Worm (Caenorhabditis elegans) whole organism, early embryonic: ENCODE data around the gene faxc-2.

Experiments used
- B0310.2 ChIP-seq: sonication (generic microtip); optimal IDR thresholded peaks from 2 replicates; lab custom pipeline; 2016; ENCODE audit warnings: mild to moderate bottlenecking, missing genetic modification characterization, missing compliant biosample characterization
- F13C5.2 ChIP-seq: sonication (generic microtip); optimal IDR thresholded peaks from 2 replicates; lab custom pipeline; 2017; ENCODE audit warnings: mild to moderate bottlenecking, missing genetic modification characterization, inconsistent platforms, missing compliant biosample characterization
- aly-1 ChIP-seq: sonication (generic microtip); optimal IDR thresholded peaks from 2 replicates; lab custom pipeline; 2016; ENCODE audit warnings: missing genetic modification characterization, missing compliant biosample characterization
- ama-1 ChIP-seq: fragments of 150-350 bp; optimal IDR thresholded peaks from 2 replicates; lab custom pipeline; 2014
- ceh-13 ChIP-seq: fragments of 200-800 bp; sonication (Bioruptor generic); optimal IDR thresholded peaks from 2 replicates; lab custom pipeline; 2018; ENCODE audit warnings: mild to moderate bottlenecking, missing genetic modification characterization, missing compliant biosample characterization
- ceh-36 ChIP-seq: sonication (generic microtip); optimal IDR thresholded peaks from 2 replicates; lab custom pipeline; 2016; ENCODE audit warnings: missing genetic modification characterization, inconsistent platforms, missing compliant biosample characterization
- ets-7 ChIP-seq: sonication (generic microtip); optimal IDR thresholded peaks from 2 replicates; lab custom pipeline; 2016; ENCODE audit warnings: missing genotype, missing genetic modification characterization, missing compliant biosample characterization
- flt-1 ChIP-seq: fragments of 200-800 bp; sonication (Bioruptor generic); IDR thresholded peaks from 2 replicates; pipeline ENCODE4 v1.3.6; 2022; ENCODE audit warnings: missing genetic modification characterization, missing compliant biosample characterization
- hmbx-1 ChIP-seq: sonication (generic microtip); optimal IDR thresholded peaks from 2 replicates; lab custom pipeline; 2016; ENCODE audit warnings: mild to moderate bottlenecking, missing genetic modification characterization, missing compliant biosample characterization
- hmg-4 ChIP-seq: fragments of 200-800 bp; sonication (Bioruptor generic); optimal IDR thresholded peaks from 2 replicates; lab custom pipeline; 2018; ENCODE audit warnings: mild to moderate bottlenecking, missing genetic modification characterization, missing compliant biosample characterization
- hnd-1 ChIP-seq: sonication (generic microtip); optimal IDR thresholded peaks from 2 replicates; lab custom pipeline; 2016; ENCODE audit warnings: missing genetic modification characterization, missing compliant biosample characterization
- pes-1 ChIP-seq: fragments of 200-800 bp; sonication (Bioruptor generic); IDR thresholded peaks from 2 replicates; pipeline ENCODE4 v1.3.6; 2022; ENCODE audit warnings: missing genetic modification reagents, missing genetic modification characterization, missing compliant biosample characterization
- scrt-1 ChIP-seq: fragments of 200-800 bp; sonication (Bioruptor generic); IDR thresholded peaks from 2 replicates; pipeline ENCODE4 v1.3.6; 2022; ENCODE audit warnings: missing genetic modification characterization, missing compliant biosample characterization
- sea-1 ChIP-seq: fragments of 200-800 bp; sonication (Bioruptor generic); conservative IDR thresholded peaks from 2 replicates; pipeline ENCODE4 v1.3.6; 2022; ENCODE audit warnings: missing genetic modification characterization, missing compliant biosample characterization
- tbx-11 ChIP-seq: fragments of 200-800 bp; sonication (Bioruptor generic); IDR thresholded peaks from 2 replicates; pipeline ENCODE4 v1.3.6; 2022; ENCODE audit warnings: missing genetic modification characterization, missing compliant biosample characterization
- tbx-37 ChIP-seq: fragments of 200-800 bp; sonication (Bioruptor generic); conservative IDR thresholded peaks from 2 replicates; pipeline ENCODE4 v1.3.6; 2022; ENCODE audit warnings: missing genetic modification reagents, missing genetic modification characterization, missing compliant biosample characterization
- tra-4 ChIP-seq: sonication (generic microtip); optimal IDR thresholded peaks from 2 replicates; lab custom pipeline; 2017; ENCODE audit warnings: missing genetic modification characterization, missing compliant biosample characterization

faxc-2 gene

DNA sequence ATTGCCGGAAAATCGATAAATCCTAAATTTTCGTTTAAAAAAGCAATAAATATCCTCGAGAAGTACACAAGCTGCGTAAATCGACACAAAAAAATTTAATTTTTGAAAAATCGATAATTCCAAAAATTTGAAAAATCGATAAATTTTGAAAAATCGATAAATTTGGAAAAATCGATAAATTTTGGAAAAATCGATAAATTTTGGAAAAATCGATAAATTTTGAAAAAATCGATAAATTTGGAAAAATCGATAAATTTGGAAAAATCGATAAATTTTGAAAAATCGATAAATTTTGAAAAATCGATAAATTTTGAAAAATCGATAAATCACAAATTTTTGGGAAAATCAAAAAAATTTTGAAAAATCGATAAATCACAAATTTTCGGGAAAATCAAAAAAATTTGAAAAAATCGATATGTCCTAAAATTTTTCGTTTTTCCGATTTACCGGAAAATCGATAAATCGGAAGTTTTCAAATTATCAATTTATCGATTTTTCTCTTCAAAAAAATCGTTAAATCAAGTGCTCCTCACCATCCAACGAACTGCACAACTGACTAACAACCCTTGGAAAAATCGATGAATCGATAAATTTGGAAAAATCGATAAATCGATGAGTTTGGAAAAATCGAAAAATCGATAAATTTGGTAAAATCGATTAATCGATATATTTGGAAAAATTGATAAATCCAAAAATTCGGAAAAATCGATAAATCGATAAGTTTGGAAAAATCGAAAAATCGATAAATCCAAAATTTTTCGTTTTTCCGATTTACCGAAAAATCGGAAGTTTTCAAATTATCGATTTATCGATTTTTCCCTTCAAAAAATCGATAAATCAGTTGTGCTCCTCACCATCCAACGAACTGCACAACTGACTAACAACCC is 6.8 kb downstream of the faxc-2 start:
- TF ChIP-seq tbx-37 (GFP tag; lab: Robert Waterston, UW) (no peak), aly-1 (tag; lab: Kevin White, UChicago) (no peak), pes-1 (GFP tag; lab: Robert Waterston, UW) (no peak), sea-1 (GFP tag; lab: Robert Waterston, UW) (no peak), scrt-1 (no peak), ets-7 (tag; lab: Kevin White, UChicago) (no peak), hmbx-1 (tag; lab: Kevin White, UChicago) (no peak), tra-4 (tag; lab: Kevin White, UChicago) (no peak)

DNA sequence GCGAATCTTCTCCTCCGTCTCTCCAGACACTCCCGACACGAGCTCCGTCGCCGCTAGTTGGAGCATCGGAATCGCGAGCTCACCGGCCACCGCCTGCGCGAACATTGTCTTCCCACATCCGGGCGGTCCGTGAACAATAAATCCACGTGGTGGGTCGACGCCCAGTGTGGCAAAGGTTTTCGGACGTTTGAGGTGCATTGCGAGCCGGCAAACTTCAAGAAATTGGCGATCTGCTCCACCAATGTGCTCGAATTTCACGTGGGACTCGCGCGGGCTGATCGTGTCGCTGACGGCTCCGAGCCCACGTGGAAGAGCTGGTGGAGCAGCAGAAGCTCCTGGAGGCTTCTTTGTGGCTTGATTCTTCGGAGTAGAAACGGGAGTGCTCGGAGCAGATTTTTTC is 7.5 kb downstream of the faxc-2 start:
- no peak for TF ChIP-seq B0310.2
- no peak for TF ChIP-seq hnd-1
- TF ChIP-seq aly-1 (tag; lab: Kevin White, UChicago), result no peak
- no peak for TF ChIP-seq ets-7 (tag; lab: Kevin White, UChicago)
- TF ChIP-seq F13C5.2 (tag; lab: Kevin White, UChicago), result no peak
- TF ChIP-seq flt-1 (GFP tag; lab: Robert Waterston, UW), result no peak
- TF ChIP-seq tbx-37 (GFP tag; lab: Robert Waterston, UW), result no peak
- no peak for TF ChIP-seq hmbx-1 (tag; lab: Kevin White, UChicago)
- no peak for TF ChIP-seq hmg-4 (GFP tag; lab: Kevin White, UChicago)
- TF ChIP-seq ceh-36 (tag; lab: Kevin White, UChicago), result no peak
- TF ChIP-seq tbx-11 (GFP tag; lab: Robert Waterston, UW), result no peak
- TF ChIP-seq ceh-13, result no peak
- TF ChIP-seq scrt-1, result no peak
- no peak for TF ChIP-seq tra-4 (tag; lab: Kevin White, UChicago)
- no peak for TF ChIP-seq pes-1 (GFP tag; lab: Robert Waterston, UW)
- TF ChIP-seq sea-1 (GFP tag; lab: Robert Waterston, UW), result no peak
- TF ChIP-seq ama-1 (lab: Kevin White, UChicago), result no peak

ce11 chrII:13320811-13321210 is 11.7 kb downstream of the faxc-2 start, which contains the start of gene mac-1:
Gene mac-1 (minus strand): TSS chrII:13320911.
- TF ChIP-seq hnd-1 (no peak), hmbx-1 (tag; lab: Kevin White, UChicago) (no peak), flt-1 (GFP tag; lab: Robert Waterston, UW) (no peak), ama-1 (lab: Kevin White, UChicago) (peak; percentile 29), pes-1 (GFP tag; lab: Robert Waterston, UW) (no peak), scrt-1 (no peak), B0310.2 (no peak), ets-7 (tag; lab: Kevin White, UChicago) (no peak)

DNA sequence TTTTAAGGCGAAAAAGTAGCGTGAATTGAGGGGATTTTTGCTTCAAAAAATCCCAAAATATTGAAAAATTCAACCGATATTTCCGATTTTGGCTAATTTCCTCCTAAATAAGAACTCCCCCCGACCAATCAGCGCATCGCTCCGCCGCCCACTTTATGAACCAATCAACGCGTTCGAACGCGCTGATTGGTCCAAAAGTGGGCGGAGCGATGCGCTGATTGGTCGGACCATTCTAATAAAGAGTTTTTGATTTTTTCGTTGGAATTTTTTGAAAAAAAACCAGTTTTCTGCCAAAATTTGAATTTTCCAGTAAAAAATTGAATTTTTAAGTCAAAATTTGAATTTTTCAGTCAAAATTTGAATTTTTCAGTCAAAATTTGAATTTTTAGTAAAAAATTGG is 12.1 kb downstream of the faxc-2 start:
- TF ChIP-seq ceh-13 (no peak), ama-1 (lab: Kevin White, UChicago) (peak; percentile 78)

ce11 chrII:13325290-13325689 is 16.2 kb downstream of the faxc-2 start:
- TF ChIP-seq ama-1 (lab: Kevin White, UChicago) (peak; percentile 24), hmbx-1 (tag; lab: Kevin White, UChicago) (no peak), aly-1 (tag; lab: Kevin White, UChicago) (peak; percentile 25), tra-4 (tag; lab: Kevin White, UChicago) (no peak)

DNA sequence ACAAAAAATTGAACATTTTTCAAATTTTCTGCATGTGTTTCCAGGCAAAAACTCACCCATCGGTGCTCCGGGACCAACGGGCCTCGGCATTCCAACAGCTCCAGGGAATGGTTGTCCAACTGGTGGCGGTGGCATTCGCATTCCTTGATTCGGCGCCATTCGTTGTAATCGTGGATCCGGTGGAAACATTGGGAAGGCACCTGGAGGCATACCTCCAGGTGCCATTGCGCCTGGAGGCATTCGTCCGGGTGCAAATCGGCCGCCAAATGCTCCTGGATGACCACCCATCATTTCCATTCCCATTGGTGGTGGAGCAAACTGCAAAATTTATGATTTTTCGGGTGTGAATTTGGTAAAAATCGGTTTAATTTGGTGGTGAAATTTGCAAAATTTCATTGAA is 17.4 kb downstream of the faxc-2 start:
- no peak for TF ChIP-seq ceh-13
- TF ChIP-seq B0310.2, result no peak
- TF ChIP-seq hmbx-1 (tag; lab: Kevin White, UChicago), result no peak
- no peak for TF ChIP-seq F13C5.2 (tag; lab: Kevin White, UChicago)
- no peak for TF ChIP-seq ets-7 (tag; lab: Kevin White, UChicago)
- TF ChIP-seq tbx-37 (GFP tag; lab: Robert Waterston, UW), result no peak

ce11 chrII:13330359-13330758 is 21.3 kb downstream of the faxc-2 start, which contains the start of gene sam-10:
Gene sam-10 (minus strand): TSS chrII:13330525.
- TF ChIP-seq tbx-37 (GFP tag; lab: Robert Waterston, UW), result no peak
- TF ChIP-seq sea-1 (GFP tag; lab: Robert Waterston, UW), result no peak
- TF ChIP-seq pes-1 (GFP tag; lab: Robert Waterston, UW), result no peak

- no peak for TF ChIP-seq F13C5.2 (tag; lab: Kevin White, UChicago)
- no peak for TF ChIP-seq hmbx-1 (tag; lab: Kevin White, UChicago)
- no peak for TF ChIP-seq ceh-36 (tag; lab: Kevin White, UChicago)
- TF ChIP-seq B0310.2, result no peak
- no peak for TF ChIP-seq scrt-1
- TF ChIP-seq ama-1 (lab: Kevin White, UChicago), result no peak
- TF ChIP-seq ets-7 (tag; lab: Kevin White, UChicago), result no peak
- TF ChIP-seq ceh-13, result no peak
- no peak for TF ChIP-seq hnd-1
- no peak for TF ChIP-seq tbx-11 (GFP tag; lab: Robert Waterston, UW)
- no peak for TF ChIP-seq flt-1 (GFP tag; lab: Robert Waterston, UW)
- TF ChIP-seq sea-1 (GFP tag; lab: Robert Waterston, UW), result no peak
- TF ChIP-seq tbx-37 (GFP tag; lab: Robert Waterston, UW), result no peak
- TF ChIP-seq aly-1 (tag; lab: Kevin White, UChicago), result no peak
- TF ChIP-seq hmg-4 (GFP tag; lab: Kevin White, UChicago), result no peak
- no peak for TF ChIP-seq pes-1 (GFP tag; lab: Robert Waterston, UW)
- TF ChIP-seq tra-4 (tag; lab: Kevin White, UChicago), result no peak
These were observed 24.1 kb downstream of the faxc-2 start for ce11 chrII:13333103-13333764.
